Worm (Caenorhabditis elegans): ENCODE results near the gene adss-1.

Gene adss-1

ce11 chrV:4785333-4785852, 37.8 kb downstream of the adss-1 start, which contains the start of the genes Y60C6A.2 and Y60C6A.3:
TSS of gene Y60C6A.2 (minus strand) at chrV:4785433.
TSS of gene Y60C6A.3 (plus strand) at chrV:4785802.
- TF ChIP-seq dpl-1 (GFP tag; optimal IDR thresholded peaks at IDR 0.05) (no peak), ama-1 (optimal IDR thresholded peaks at IDR 0.05) (no peak), aha-1 (tag) (peak; percentile 44)

- TF ChIP-seq snpc-4 (tag; optimal IDR thresholded peaks at IDR 0.05) = no peak
- peak; percentile 59 for TF ChIP-seq aha-1 (tag)
Observed at ce11 chrV:4783313-4783712, 39.9 kb downstream of the adss-1 start, which contains the start of gene Y60C6A.1. TSS of gene Y60C6A.1 (plus strand) at chrV:4783613.

ce11 chrV:4777388-4777986, 45.7 kb downstream of the adss-1 start, which contains the start of gene C18G1.1:
TSS of gene C18G1.1 (plus strand) at chrV:4777960.
- TF ChIP-seq ZK546.5 (tag; optimal IDR thresholded peaks at IDR 0.05) (no peak), nhr-102 (tag; optimal IDR thresholded peaks at IDR 0.05) (no peak), lin-38 (GFP tag; IDR thresholded peaks at IDR 0.05) (no peak), unc-62 (GFP tag; optimal IDR thresholded peaks at IDR 0.05 in 1 of 2) (peak in 1 of 2 experiments; percentile 94), unc-62 (tag; optimal IDR thresholded peaks at IDR 0.05) (no peak), hlh-30 (tag; optimal IDR thresholded peaks at IDR 0.05; ENCODE audit: insufficient read depth) (no peak), ceh-32 (tag; optimal IDR thresholded peaks at IDR 0.05; ENCODE audit: poor library complexity) (no peak), snpc-4 (tag; optimal IDR thresholded peaks at IDR 0.05) (no peak)

ce11 chrV:4775140-4775539, 48.1 kb downstream of the adss-1 start:
- TF ChIP-seq set-16 (GFP tag; IDR thresholded peaks at IDR 0.05) (no peak), ceh-32 (tag; optimal IDR thresholded peaks at IDR 0.05; ENCODE audit: poor library complexity) (no peak), jun-1 (tag; optimal IDR thresholded peaks at IDR 0.05) (no peak), unc-62 (GFP tag; optimal IDR thresholded peaks at IDR 0.05 in 1 of 2) (peak in 1 of 2 experiments; percentile 68), unc-62 (tag; optimal IDR thresholded peaks at IDR 0.05) (no peak), ceh-20 (GFP tag; IDR thresholded peaks at IDR 0.05) (0 out of 2 replicates have a peak, but pooled peaks have one; percentile 32), D1046.2 (GFP tag; IDR thresholded peaks at IDR 0.05) (no peak), madf-9 (GFP tag; conservative IDR thresholded peaks at IDR 0.05) (no peak), T26A8.4 (GFP tag; IDR thresholded peaks at IDR 0.05) (no peak)

ce11 chrV:4770408-4770947, 52.7 kb downstream of the adss-1 start, which contains the start of gene elt-7:
TSS of gene elt-7 (plus strand) at chrV:4770670.
- peak; percentile 92 for TF ChIP-seq aha-1 (tag)
- TF ChIP-seq dmd-6 (GFP tag; IDR thresholded peaks at IDR 0.05) = peak; percentile 54
- no peak for TF ChIP-seq ceh-28 (tag; optimal IDR thresholded peaks at IDR 0.05)
- TF ChIP-seq zfp-2 (tag; optimal IDR thresholded peaks at IDR 0.05) = no peak
- no peak for TF ChIP-seq arid-1 (GFP tag; conservative IDR thresholded peaks at IDR 0.05)
- no peak for TF ChIP-seq madf-5 (GFP tag; IDR thresholded peaks at IDR 0.05)
- no peak for TF ChIP-seq ctbp-1 (GFP tag; IDR thresholded peaks at IDR 0.05)
- TF ChIP-seq F37D6.2 (tag; optimal IDR thresholded peaks at IDR 0.05) = no peak
- peak; percentile 81 for TF ChIP-seq pqm-1 (tag; optimal IDR thresholded peaks at IDR 0.05)
- no peak for TF ChIP-seq gei-8 (GFP tag; optimal IDR thresholded peaks at IDR 0.05)
- no peak for TF ChIP-seq lin-1 (GFP tag; IDR thresholded peaks at IDR 0.05)
- TF ChIP-seq nhr-237 (tag; optimal IDR thresholded peaks at IDR 0.05) = no peak
- TF ChIP-seq ceh-20 (GFP tag; IDR thresholded peaks at IDR 0.05) = no peak
- TF ChIP-seq lin-38 (GFP tag; IDR thresholded peaks at IDR 0.05) = no peak
- TF ChIP-seq tag-97 (GFP tag; IDR thresholded peaks at IDR 0.05) = no peak
- no peak for TF ChIP-seq snpc-4 (tag; optimal IDR thresholded peaks at IDR 0.05)
- no peak for TF ChIP-seq F44E2.7 (GFP tag; IDR thresholded peaks at IDR 0.05)
- peak; percentile 84; the same call in 1 of the 2 replicates for TF ChIP-seq nhr-41 (GFP tag; IDR thresholded peaks at IDR 0.05)
- no peak for TF ChIP-seq F10B5.3 (tag; optimal IDR thresholded peaks at IDR 0.05)
- 0 out of 2 replicates have a peak, but pooled peaks have one; percentile 11 for TF ChIP-seq php-3 (GFP tag; IDR thresholded peaks at IDR 0.05)
- no peak for TF ChIP-seq set-16 (GFP tag; IDR thresholded peaks at IDR 0.05)
- TF ChIP-seq duxl-1 (tag; optimal IDR thresholded peaks at IDR 0.05; ENCODE audit: poor library complexity) = no peak
- no peak for TF ChIP-seq fkh-10 (GFP tag; optimal IDR thresholded peaks at IDR 0.05)
- TF ChIP-seq mep-1 (tag; optimal IDR thresholded peaks at IDR 0.05) = no peak
- no peak for TF ChIP-seq vab-7 (GFP tag; IDR thresholded peaks at IDR 0.05)
- peak; percentile 40 for TF ChIP-seq hlh-11 (tag; optimal IDR thresholded peaks at IDR 0.05)
- TF ChIP-seq nhr-28 (tag; optimal IDR thresholded peaks at IDR 0.05) = peak; percentile 73
